Fruit fly (Drosophila melanogaster) Kc167 (cell line): ENCODE results near the gene Cpr62Bb.

Source experiments
- Myc ChIP-seq: fragments of >200 bp; optimal IDR thresholded peaks from 2 replicates; lab custom pipeline; 2017; ENCODE audit warnings: missing external identifiers
- Sin3A ChIP-seq: fragments of >200 bp; optimal IDR thresholded peaks from 2 replicates; lab custom pipeline; 2018; ENCODE audit warnings: missing external identifiers
- h ChIP-seq: fragments of >200 bp; optimal IDR thresholded peaks from 3 replicates; lab custom pipeline; 2018; ENCODE audit warnings: missing external identifiers
- insv ChIP-seq: fragments of >200 bp; optimal IDR thresholded peaks from 3 replicates; lab custom pipeline; 2018; ENCODE audit warnings: missing external identifiers
- psq ChIP-seq: fragments of >200 bp; optimal IDR thresholded peaks from 2 replicates; lab custom pipeline; 2017; ENCODE audit warnings: missing external identifiers

dm6 chr3L:1866021-1866811 is 31.3 kb upstream of the Cpr62Bb start:
- TF ChIP-seq psq (lab: Kevin White, UChicago), result no peak
- no peak for TF ChIP-seq h (lab: Kevin White, UChicago)
- TF ChIP-seq insv (lab: Kevin White, UChicago), result no peak
- TF ChIP-seq Myc, result no peak
- no peak for TF ChIP-seq Sin3A (lab: Kevin White, UChicago)
